Worm (Caenorhabditis elegans): ENCODE measurements around the gene C36A4.10.

DNA sequence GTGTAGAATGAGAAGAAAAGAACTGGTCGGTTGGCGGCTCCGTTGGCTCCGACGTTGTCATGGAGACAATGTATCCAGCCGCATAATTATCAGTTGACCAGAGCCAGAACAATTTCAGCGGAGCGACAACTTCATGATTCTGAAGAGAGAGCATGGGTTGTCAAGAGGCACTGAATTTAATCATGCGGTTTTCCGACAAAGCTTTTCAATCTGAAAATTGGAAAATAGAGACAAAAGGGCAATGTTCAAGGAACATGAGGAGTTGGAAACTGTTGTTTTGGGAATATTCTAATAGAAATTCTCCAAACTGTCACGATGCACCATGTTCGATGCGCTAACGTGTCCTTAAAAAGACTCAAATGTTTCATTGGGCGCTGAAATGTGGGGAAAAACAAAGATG lies 26.9 kb downstream of the C36A4.10 start, which contains the start of gene xbx-5:
- TF ChIP-seq F26F4.8 (GFP tag; conservative IDR thresholded peaks at IDR 0.05): no peak
- TF ChIP-seq ztf-11 (tag; optimal IDR thresholded peaks at IDR 0.05): no peak
- TF ChIP-seq vab-7 (GFP tag; IDR thresholded peaks at IDR 0.05): no peak
- no peak for TF ChIP-seq F37D6.2 (tag; optimal IDR thresholded peaks at IDR 0.05)
- TF ChIP-seq aly-2 (tag; optimal IDR thresholded peaks at IDR 0.05): no peak
- TF ChIP-seq mep-1 (tag; optimal IDR thresholded peaks at IDR 0.05): no peak
- no peak for TF ChIP-seq unc-62 (GFP tag; optimal IDR thresholded peaks at IDR 0.05 in 1 of 2)
- no peak for TF ChIP-seq unc-62 (tag; optimal IDR thresholded peaks at IDR 0.05)
- no peak for TF ChIP-seq duxl-1 (tag; optimal IDR thresholded peaks at IDR 0.05; ENCODE audit: poor library complexity)
- no peak for TF ChIP-seq nhr-11 (tag; optimal IDR thresholded peaks at IDR 0.05)
- TF ChIP-seq ZK337.2 (GFP tag; IDR thresholded peaks at IDR 0.05): no peak
- TF ChIP-seq lir-3 (tag; optimal IDR thresholded peaks at IDR 0.05): no peak
- TF ChIP-seq unc-130 (GFP tag; optimal IDR thresholded peaks at IDR 0.05): no peak
